Fruit fly (Drosophila melanogaster) whole organism, embryonic: Measurements from ENCODE around the gene RhoGDI.

Experiments used
- Aef1 ChIP-seq: fragments of 200-800 bp; sonication (Bioruptor generic); IDR thresholded peaks from 3 replicates; pipeline ENCODE4 v1.3.6; 2022; ENCODE audit warnings: missing biosample characterization, missing genetic modification characterization
- Antp ChIP-seq: fragments of 200-800 bp; sonication (Bioruptor generic); optimal IDR thresholded peaks from 3 replicates; lab custom pipeline; 2016; ENCODE audit warnings: missing biosample characterization, missing genetic modification characterization
- CG10267 ChIP-seq: fragments of 200-800 bp; sonication (Bioruptor generic); optimal IDR thresholded peaks from 2 replicates; lab custom pipeline; 2018; ENCODE audit warnings: missing biosample characterization, mild to moderate bottlenecking, missing genetic modification characterization, moderate library complexity
- CG10321 ChIP-seq: fragments of 200-800 bp; sonication (Bioruptor generic); IDR thresholded peaks from 2 replicates; pipeline ENCODE4 v1.3.6; 2022; ENCODE audit warnings: missing biosample characterization, missing genetic modification characterization
- CG10431 ChIP-seq: fragments of 200-800 bp; sonication (Bioruptor generic); optimal IDR thresholded peaks from 3 replicates; lab custom pipeline; 2018; ENCODE audit warnings: missing biosample characterization, mild to moderate bottlenecking, missing genetic modification characterization
- CG11093 ChIP-seq: fragments of 200-800 bp; sonication (Bioruptor generic); IDR thresholded peaks from 3 replicates; pipeline ENCODE4 v1.3.6; 2022; ENCODE audit warnings: missing biosample characterization, missing genetic modification characterization
- CG11247 ChIP-seq: fragments of 200-800 bp; sonication (Bioruptor generic); IDR thresholded peaks from 2 replicates; pipeline ENCODE4 v1.3.6; 2022; ENCODE audit warnings: missing biosample characterization, missing genetic modification characterization
- CG11398 ChIP-seq: fragments of 200-800 bp; sonication (Bioruptor generic); optimal IDR thresholded peaks from 2 replicates; lab custom pipeline; 2016; ENCODE audit warnings: missing biosample characterization, missing genetic modification characterization
- CG11695 ChIP-seq: fragments of 200-800 bp; sonication (Bioruptor generic); IDR thresholded peaks from 3 replicates; pipeline ENCODE4 v1.3.6; 2022; ENCODE audit warnings: missing biosample characterization, missing genetic modification characterization
- CG12071 ChIP-seq: fragments of 200-800 bp; sonication (Bioruptor generic); optimal IDR thresholded peaks from 3 replicates; lab custom pipeline; 2018; ENCODE audit warnings: missing biosample characterization, mild to moderate bottlenecking, missing genetic modification characterization
- CG12942 ChIP-seq: fragments of 200-800 bp; sonication (Bioruptor generic); optimal IDR thresholded peaks from 3 replicates; lab custom pipeline; 2016; ENCODE audit warnings: missing biosample characterization, missing genetic modification characterization
- CG14710 ChIP-seq: fragments of 200-800 bp; sonication (Bioruptor generic); optimal IDR thresholded peaks from 3 replicates; lab custom pipeline; 2019; ENCODE audit warnings: missing biosample characterization, mild to moderate bottlenecking, missing genetic modification characterization, moderate library complexity
- CG1602 ChIP-seq: fragments of 200-800 bp; sonication (Bioruptor generic); optimal IDR thresholded peaks from 3 replicates; lab custom pipeline; 2016; ENCODE audit warnings: missing biosample characterization, missing genetic modification characterization
- CG2678 ChIP-seq: fragments of 200-800 bp; sonication (Bioruptor generic); optimal IDR thresholded peaks from 3 replicates; lab custom pipeline; 2019; ENCODE audit warnings: missing biosample characterization, mild to moderate bottlenecking, missing genetic modification characterization, moderate library complexity
- CG32532 ChIP-seq: fragments of 200-800 bp; sonication (Bioruptor generic); IDR thresholded peaks from 2 replicates; pipeline ENCODE4 v1.3.6; 2022; ENCODE audit warnings: missing biosample characterization, missing genetic modification characterization
- CG32772 ChIP-seq: fragments of 200-800 bp; sonication (Bioruptor generic); IDR thresholded peaks from 2 replicates; pipeline ENCODE4 v1.3.6; 2022; ENCODE audit warnings: missing biosample characterization, missing genetic modification characterization
- CG33557 ChIP-seq: fragments of 200-800 bp; sonication (Bioruptor generic); optimal IDR thresholded peaks from 2 replicates; lab custom pipeline; 2019; ENCODE audit warnings: missing biosample characterization, mild to moderate bottlenecking, missing genetic modification characterization, moderate library complexity
- CG4617 ChIP-seq: fragments of 200-800 bp; sonication (Bioruptor generic); optimal IDR thresholded peaks from 3 replicates; lab custom pipeline; 2016; ENCODE audit warnings: missing biosample characterization, missing genetic modification characterization, borderline replicate concordance
- CG5953 ChIP-seq: fragments of 200-800 bp; sonication (Bioruptor generic); IDR thresholded peaks from 2 replicates; pipeline ENCODE4 v1.3.6; 2022; ENCODE audit warnings: missing biosample characterization, missing genetic modification characterization
- CG6765 ChIP-seq: fragments of 200-800 bp; sonication (Bioruptor generic); optimal IDR thresholded peaks from 3 replicates; lab custom pipeline; 2017; ENCODE audit warnings: missing biosample characterization, mild to moderate bottlenecking, missing genetic modification characterization
- CG7271 ChIP-seq: fragments of 200-800 bp; sonication (Bioruptor generic); optimal IDR thresholded peaks from 2 replicates; lab custom pipeline; 2018; ENCODE audit warnings: missing biosample characterization, mild to moderate bottlenecking, missing genetic modification characterization, moderate library complexity
- CG9727 ChIP-seq: fragments of 200-800 bp; sonication (Bioruptor generic); optimal IDR thresholded peaks from 3 replicates; lab custom pipeline; 2017; ENCODE audit warnings: missing biosample characterization, mild to moderate bottlenecking, missing genetic modification characterization
- Dp ChIP-seq: fragments of 200-800 bp; sonication (Bioruptor generic); optimal IDR thresholded peaks from 2 replicates; lab custom pipeline; 2018; ENCODE audit warnings: missing biosample characterization, mild to moderate bottlenecking, missing genetic modification characterization, moderate library complexity
- Drgx ChIP-seq: fragments of 200-800 bp; sonication (Bioruptor generic); IDR thresholded peaks from 2 replicates; pipeline ENCODE4 v1.3.6; 2022; ENCODE audit warnings: missing biosample characterization, missing genetic modification characterization
- E2f1 ChIP-seq: fragments of 200-800 bp; sonication (Bioruptor generic); IDR thresholded peaks from 2 replicates; pipeline ENCODE4 v1.3.6; 2022; ENCODE audit warnings: missing biosample characterization, missing genetic modification characterization
- ERR ChIP-seq: fragments of 200-800 bp; sonication (Bioruptor generic); optimal IDR thresholded peaks from 2 replicates; lab custom pipeline; 2016; ENCODE audit warnings: missing biosample characterization, missing genetic modification characterization
- Myb ChIP-seq: fragments of 200-800 bp; sonication (Bioruptor generic); optimal IDR thresholded peaks from 2 replicates; lab custom pipeline; 2016; ENCODE audit warnings: missing biosample characterization, missing genetic modification characterization
- NK7.1 ChIP-seq: fragments of 200-800 bp; sonication (Bioruptor generic); optimal IDR thresholded peaks from 3 replicates; lab custom pipeline; 2016; ENCODE audit warnings: missing biosample characterization, missing genetic modification characterization
- Neu2 ChIP-seq: fragments of 200-800 bp; sonication (Bioruptor generic); optimal IDR thresholded peaks from 3 replicates; lab custom pipeline; 2016; ENCODE audit warnings: missing biosample characterization, missing genetic modification characterization, borderline replicate concordance
- PHDP ChIP-seq: fragments of 200-800 bp; sonication (Bioruptor generic); optimal IDR thresholded peaks from 3 replicates; lab custom pipeline; 2018; ENCODE audit warnings: missing biosample characterization, mild to moderate bottlenecking, missing genetic modification characterization, moderate library complexity
- Xrp1 ChIP-seq: fragments of 200-800 bp; sonication (Bioruptor generic); IDR thresholded peaks from 2 replicates; pipeline ENCODE4 v1.3.6; 2022; ENCODE audit warnings: missing biosample characterization, missing genetic modification characterization
- al ChIP-seq: fragments of 200-800 bp; sonication (Bioruptor generic); IDR thresholded peaks from 2 replicates; pipeline ENCODE4 v1.3.6; 2022; ENCODE audit warnings: missing biosample characterization, missing genetic modification characterization
- ap ChIP-seq: fragments of 200-800 bp; sonication (Bioruptor generic); IDR thresholded peaks from 2 replicates; pipeline ENCODE4 v1.3.6; 2022; ENCODE audit warnings: missing biosample characterization, missing genetic modification characterization
- ase ChIP-seq: fragments of 200-800 bp; sonication (Bioruptor generic); IDR thresholded peaks from 3 replicates; pipeline ENCODE4 v1.3.6; 2022; ENCODE audit warnings: missing biosample characterization, missing genetic modification characterization
- cato ChIP-seq: fragments of 200-800 bp; sonication (Bioruptor generic); optimal IDR thresholded peaks from 2 replicates; lab custom pipeline; 2016; ENCODE audit warnings: missing biosample characterization, missing genetic modification characterization, borderline replicate concordance
- chm ChIP-seq: fragments of 200-800 bp; sonication (Bioruptor generic); IDR thresholded peaks from 2 replicates; pipeline ENCODE4 v1.3.6; 2022; ENCODE audit warnings: missing biosample characterization, missing genetic modification characterization
- croc ChIP-seq: fragments of 200-800 bp; sonication (Bioruptor generic); conservative IDR thresholded peaks from 3 replicates; pipeline ENCODE4 v1.3.6; 2022; ENCODE audit warnings: missing biosample characterization, missing genetic modification characterization
- emc ChIP-seq: fragments of 200-800 bp; sonication (Bioruptor generic); optimal IDR thresholded peaks from 2 replicates; lab custom pipeline; 2016; ENCODE audit warnings: missing biosample characterization, missing genetic modification characterization
- eve ChIP-seq, 2 experiments: fragments of >200 bp; optimal IDR thresholded peaks; 2 replicates each; lab custom pipeline; 2017; ENCODE audit warnings: missing biosample characterization in 2 of 2, missing genetic modification characterization in 2 of 2
- gem ChIP-seq: fragments of 200-800 bp; sonication (Bioruptor generic); optimal IDR thresholded peaks from 2 replicates; lab custom pipeline; 2019; ENCODE audit warnings: missing biosample characterization, mild to moderate bottlenecking, missing genetic modification characterization, moderate library complexity
- gfzf ChIP-seq: fragments of 200-800 bp; sonication (Bioruptor generic); optimal IDR thresholded peaks from 2 replicates; lab custom pipeline; 2016; ENCODE audit warnings: missing biosample characterization, mild to moderate bottlenecking, missing genetic modification characterization, moderate library complexity
- grau ChIP-seq: fragments of 200-800 bp; optimal IDR thresholded peaks from 3 replicates; lab custom pipeline; 2019; ENCODE audit warnings: missing biosample characterization, mild to moderate bottlenecking, missing genetic modification characterization, moderate library complexity
- ind ChIP-seq: fragments of 200-800 bp; sonication (Bioruptor generic); optimal IDR thresholded peaks from 3 replicates; lab custom pipeline; 2016; ENCODE audit warnings: missing biosample characterization, missing genetic modification characterization
- jumu ChIP-seq: fragments of 200-800 bp; sonication (Bioruptor generic); optimal IDR thresholded peaks from 3 replicates; lab custom pipeline; 2016; ENCODE audit warnings: missing biosample characterization, missing genetic modification characterization
- p53 ChIP-seq: fragments of 200-800 bp; sonication (Bioruptor generic); optimal IDR thresholded peaks from 2 replicates; lab custom pipeline; 2016; ENCODE audit warnings: missing biosample characterization, missing genetic modification characterization
- phol ChIP-seq: fragments of 200-800 bp; sonication (Bioruptor generic); optimal IDR thresholded peaks from 3 replicates; lab custom pipeline; 2018; ENCODE audit warnings: missing biosample characterization, mild to moderate bottlenecking, missing genetic modification characterization, moderate library complexity
- pita ChIP-seq: fragments of 200-800 bp; sonication (Bioruptor generic); optimal IDR thresholded peaks from 2 replicates; lab custom pipeline; 2017; ENCODE audit warnings: missing biosample characterization, mild to moderate bottlenecking, missing genetic modification characterization
- pros ChIP-seq: fragments of 200-800 bp; sonication (Bioruptor generic); optimal IDR thresholded peaks from 3 replicates; lab custom pipeline; 2019; ENCODE audit warnings: missing biosample characterization, mild to moderate bottlenecking, missing genetic modification characterization, moderate library complexity
- repo ChIP-seq: fragments of 200-800 bp; sonication (Bioruptor generic); optimal IDR thresholded peaks from 2 replicates; lab custom pipeline; 2016; ENCODE audit warnings: missing biosample characterization, missing genetic modification characterization
- sima ChIP-seq: fragments of 200-800 bp; sonication (Bioruptor generic); optimal IDR thresholded peaks from 2 replicates; lab custom pipeline; 2016; ENCODE audit warnings: missing biosample characterization, missing genetic modification characterization
- sisA ChIP-seq: fragments of 200-800 bp; sonication (Bioruptor generic); IDR thresholded peaks from 2 replicates; pipeline ENCODE4 v1.3.6; 2022; ENCODE audit warnings: missing biosample characterization, missing genetic modification characterization
- vnd ChIP-seq: fragments of 200-800 bp; sonication (Bioruptor generic); IDR thresholded peaks from 3 replicates; pipeline ENCODE4 v1.3.6; 2022; ENCODE audit warnings: missing biosample characterization, missing genetic modification characterization; ENCODE audit not compliant: partially characterized antibody

The RhoGDI gene

DNA sequence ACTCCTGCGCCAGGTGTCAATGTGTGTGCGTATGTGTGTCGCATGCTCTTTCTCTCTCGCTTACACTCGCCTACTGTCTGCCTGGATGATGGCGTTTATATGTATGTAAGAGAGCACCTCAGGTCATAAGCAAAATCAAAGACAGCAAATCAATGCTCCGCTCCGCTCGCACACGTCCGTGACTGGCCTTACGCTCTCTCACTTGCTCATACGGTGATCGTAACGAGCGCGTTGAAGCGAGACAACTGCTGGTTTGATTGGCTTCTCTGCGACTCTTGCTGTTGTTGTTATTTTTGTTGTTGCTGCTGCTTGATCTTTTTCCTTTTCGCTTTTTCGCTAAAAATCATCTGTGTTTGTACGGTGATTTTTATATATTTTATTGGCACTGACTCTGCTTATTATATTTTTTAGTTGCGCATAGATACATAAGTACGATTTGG is 33.0 kb upstream of the RhoGDI start (continued):
- TF ChIP-seq NK7.1 (GFP tag; lab: Kevin White, UChicago) (no peak), ERR (no peak), CG10267 (tag; lab: Kevin White, UChicago) (no peak), CG1602 (GFP tag; lab: Kevin White, UChicago) (no peak), CG11247 (GFP tag; lab: Robert Waterston, UW) (no peak), jumu (GFP tag; lab: Kevin White, UChicago) (no peak), Aef1 (peak; percentile 55; the same call in 2 of the 3 replicates), CG32532 (GFP tag; lab: Robert Waterston, UW) (peak; percentile 59; the same call in 1 of the 2 replicates), phol (tag; lab: Kevin White, UChicago) (no peak), CG12071 (GFP tag; lab: Kevin White, UChicago) (no peak), ase (GFP tag; lab: Robert Waterston, UW) (no peak), ind (GFP tag; lab: Kevin White, UChicago) (no peak), sima (GFP tag; lab: Kevin White, UChicago) (no peak), CG10321 (GFP tag; lab: Robert Waterston, UW) (peak; percentile 97), CG11398 (no peak), vnd (GFP tag; lab: Robert Waterston, UW) (no peak), p53 (no peak), CG4617 (GFP tag; lab: Kevin White, UChicago) (no peak), emc (GFP tag; lab: Kevin White, UChicago) (no peak), Xrp1 (GFP tag; lab: Robert Waterston, UW) (no peak), cato (GFP tag; lab: Kevin White, UChicago) (no peak), eve (GFP tag; optimal IDR thresholded peaks at IDR 0.05; lab: Kevin White, UChicago) (no peak), PHDP (tag; lab: Kevin White, UChicago) (no peak), CG10431 (GFP tag; lab: Kevin White, UChicago) (no peak), CG6765 (GFP tag; lab: Kevin White, UChicago) (no peak), sisA (GFP tag; lab: Robert Waterston, UW) (no peak), CG11093 (no peak), CG32772 (GFP tag; lab: Robert Waterston, UW) (no peak), CG14710 (tag; lab: Kevin White, UChicago) (no peak), croc (no peak), gem (no peak), CG7271 (tag; lab: Kevin White, UChicago) (no peak), ap (GFP tag; lab: Robert Waterston, UW) (no peak), grau (no peak), al (GFP tag; lab: Robert Waterston, UW) (no peak), Myb (GFP tag; lab: Kevin White, UChicago) (no peak), chm (GFP tag; lab: Robert Waterston, UW) (no peak), pita (GFP tag; lab: Kevin White, UChicago) (no peak), CG11695 (GFP tag; lab: Robert Waterston, UW) (no peak), Antp (GFP tag; lab: Kevin White, UChicago) (no peak), CG2678 (tag; lab: Kevin White, UChicago) (no peak), Neu2 (no peak), E2f1 (GFP tag; lab: Robert Waterston, UW) (no peak), pros (peak; percentile 82), Dp (GFP tag; lab: Kevin White, UChicago) (no peak), repo (GFP tag; lab: Kevin White, UChicago) (no peak), CG5953 (GFP tag; lab: Robert Waterston, UW) (no peak), Drgx (GFP tag; lab: Robert Waterston, UW) (peak; percentile 64), CG12942 (GFP tag; lab: Kevin White, UChicago) (no peak), CG9727 (GFP tag; lab: Kevin White, UChicago) (peak; percentile 27), CG33557 (GFP tag; lab: Kevin White, UChicago) (peak; percentile 22), gfzf (no peak)
